Worm (Caenorhabditis elegans): ENCODE measurements around the gene Y49E10.10.

DNA sequence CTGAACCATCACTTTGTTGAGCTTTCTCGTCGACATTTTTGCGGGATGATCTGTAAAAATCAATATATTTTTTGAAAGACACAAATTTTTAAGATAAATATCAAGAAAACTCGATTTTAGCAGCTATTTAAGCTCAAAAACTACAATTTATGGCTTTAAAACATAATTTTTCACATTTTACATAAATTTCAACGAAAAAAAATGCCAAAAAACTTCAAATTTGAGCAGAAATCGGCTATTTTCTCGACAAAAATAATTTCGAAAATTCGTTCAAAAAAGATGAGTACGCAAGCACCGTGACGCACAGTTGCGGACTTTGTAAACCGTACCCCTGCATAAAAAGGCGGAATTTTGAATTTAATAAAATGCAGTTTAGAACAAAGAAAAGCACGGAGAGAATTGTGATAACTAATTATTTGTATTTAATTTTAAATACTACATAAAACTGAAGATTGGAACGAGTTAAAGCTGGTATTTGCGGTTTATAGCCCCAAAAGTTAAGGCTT lies 34.4 kb downstream of the Y49E10.10 start, which contains the start of gene snr-6:
- TF ChIP-seq lin-35 (GFP tag; optimal IDR thresholded peaks at IDR 0.05) (peak; percentile 60 to 90 (median 68)), nhr-120 (GFP tag; IDR thresholded peaks at IDR 0.05) (no peak), egrh-3 (GFP tag; IDR thresholded peaks at IDR 0.05) (no peak), attf-5 (GFP tag; optimal IDR thresholded peaks at IDR 0.05) (peak; percentile 17), mes-4 (tag; optimal IDR thresholded peaks at IDR 0.05) (no peak), cebp-2 (GFP tag; IDR thresholded peaks at IDR 0.05) (no peak)

Data from whole organism, young adult.